Fruit fly (Drosophila melanogaster): ENCODE data around the gene Apl.

The Apl gene

dm6 chr3L:16642088-16642507 lies 47.1 kb downstream of the Apl start (continued):
- TF ChIP-seq otp (GFP tag; IDR thresholded peaks at IDR 0.05) (no peak), CG10462 (GFP tag; optimal IDR thresholded peaks at IDR 0.05) (peak; percentile 23), CG4328 (GFP tag; optimal IDR thresholded peaks at IDR 0.05) (peak; percentile 39), sens (GFP tag) (peak; percentile 94), CG8765 (GFP tag; IDR thresholded peaks at IDR 0.05) (no peak), so (GFP tag; IDR thresholded peaks at IDR 0.05) (no peak; the same call in 2 of the 3 replicates), NfI (GFP tag; optimal IDR thresholded peaks at IDR 0.05) (peak; percentile 15), CG6272 (GFP tag; IDR thresholded peaks at IDR 0.05) (no peak), CG4424 (GFP tag; optimal IDR thresholded peaks at IDR 0.05) (peak; percentile 71), C15 (GFP tag; IDR thresholded peaks at IDR 0.05) (no peak), MBD-R2 (GFP tag; IDR thresholded peaks at IDR 0.05) (no peak), lov (optimal IDR thresholded peaks at IDR 0.05) (no peak), lov (GFP tag; IDR thresholded peaks at IDR 0.05) (no peak), CG15073 (GFP tag; optimal IDR thresholded peaks at IDR 0.05) (peak; percentile 15), Dref (GFP tag; IDR thresholded peaks at IDR 0.05) (no peak), psq (GFP tag; optimal IDR thresholded peaks at IDR 0.05) (no peak), CG7786 (GFP tag; optimal IDR thresholded peaks at IDR 0.05) (no peak), CG12391 (tag; optimal IDR thresholded peaks at IDR 0.05) (peak; percentile 71), Dek (tag; optimal IDR thresholded peaks at IDR 0.05) (peak; percentile 5), NC2α (GFP tag; optimal IDR thresholded peaks at IDR 0.05) (no peak), unpg (GFP tag; optimal IDR thresholded peaks at IDR 0.05) (peak; percentile 33), Ptx1 (GFP tag; IDR thresholded peaks at IDR 0.05) (peak; percentile 53), CG7372 (GFP tag; IDR thresholded peaks at IDR 0.05) (no peak), CG1529 (GFP tag; optimal IDR thresholded peaks at IDR 0.05) (peak; percentile 65), br (optimal IDR thresholded peaks at IDR 0.05) (no peak), danr (GFP tag; IDR thresholded peaks at IDR 0.05) (peak; percentile 47; the same call in 1 of the 2 replicates), Neu2 (GFP tag; optimal IDR thresholded peaks at IDR 0.05; ENCODE audit: borderline replicate concordance) (no peak), Atf-2 (GFP tag; optimal IDR thresholded peaks at IDR 0.05) (peak; percentile 13), Aef1 (GFP tag; IDR thresholded peaks at IDR 0.05) (no peak), CG15269 (tag; optimal IDR thresholded peaks at IDR 0.05) (peak; percentile 38), sr (GFP tag; IDR thresholded peaks at IDR 0.05) (no peak), Med (GFP tag) (peak; percentile 23), CG17802 (tag; optimal IDR thresholded peaks at IDR 0.05) (no peak), CG7556 (GFP tag; optimal IDR thresholded peaks at IDR 0.05) (peak; percentile 76), ase (GFP tag; IDR thresholded peaks at IDR 0.05) (0 out of 3 replicates have a peak, but pooled peaks have one; percentile 50), Dad (GFP tag; optimal IDR thresholded peaks at IDR 0.05) (no peak), CG13775 (GFP tag; optimal IDR thresholded peaks at IDR 0.05) (peak; percentile 46), twi (tag; optimal IDR thresholded peaks at IDR 0.05) (peak; percentile 28), jing (GFP tag; optimal IDR thresholded peaks at IDR 0.05) (peak; percentile 22), pros (GFP tag; optimal IDR thresholded peaks at IDR 0.05) (no peak), Ssrp (tag; optimal IDR thresholded peaks at IDR 0.05) (peak; percentile 82), CG3065 (GFP tag; optimal IDR thresholded peaks at IDR 0.05) (no peak), fru (optimal IDR thresholded peaks at IDR 0.05) (no peak), ranshi (GFP tag; IDR thresholded peaks at IDR 0.05) (peak; percentile 42; the same call in 1 of the 2 replicates), CG7839 (tag; optimal IDR thresholded peaks at IDR 0.05) (peak; percentile 67), grn (GFP tag; optimal IDR thresholded peaks at IDR 0.05) (no peak), CrebB (tag; optimal IDR thresholded peaks at IDR 0.05) (no peak), Asciz (GFP tag; optimal IDR thresholded peaks at IDR 0.05) (peak; percentile 64), gsb (GFP tag; IDR thresholded peaks at IDR 0.05) (no peak), cato (GFP tag; optimal IDR thresholded peaks at IDR 0.05; ENCODE audit: borderline replicate concordance) (peak; percentile 49), CG9215 (GFP tag; IDR thresholded peaks at IDR 0.05) (no peak), dmrt99B (tag; optimal IDR thresholded peaks at IDR 0.05) (peak; percentile 80), CG7357 (GFP tag; IDR thresholded peaks at IDR 0.05) (peak; percentile 39; the same call in 1 of the 3 replicates)

Measured in whole organism, embryonic.